Fruit fly (Drosophila melanogaster) whole organism, embryonic: ENCODE measurements around the gene TTLL4A.

ENCODE experiments used
- CG1602 ChIP-seq: fragments of 200-800 bp; sonication (Bioruptor generic); optimal IDR thresholded peaks from 3 replicates; lab custom pipeline; 2016; ENCODE audit warnings: missing biosample characterization, missing genetic modification characterization
- CG4424 ChIP-seq: fragments of 200-800 bp; sonication (Bioruptor generic); optimal IDR thresholded peaks from 3 replicates; lab custom pipeline; 2016; ENCODE audit warnings: missing biosample characterization, missing genetic modification characterization
- Opbp ChIP-seq: fragments of 200-800 bp; sonication (Bioruptor generic); IDR thresholded peaks from 3 replicates; pipeline ENCODE4 v1.3.6; 2022; ENCODE audit warnings: missing biosample characterization, missing genetic modification characterization; ENCODE audit not compliant: partially characterized antibody
- Rfx ChIP-seq: fragments of 200-800 bp; sonication (Bioruptor generic); IDR thresholded peaks from 2 replicates; pipeline ENCODE4 v1.3.6; 2022; ENCODE audit warnings: missing biosample characterization, missing genetic modification characterization
- cato ChIP-seq: fragments of 200-800 bp; sonication (Bioruptor generic); optimal IDR thresholded peaks from 2 replicates; lab custom pipeline; 2016; ENCODE audit warnings: missing biosample characterization, missing genetic modification characterization, borderline replicate concordance
- sc ChIP-seq, 3 experiments: fragments of >200 bp in 2 of 3; fragments of 200-800 bp in 1 of 3; sonication (Bioruptor generic) in 1 of 3; optimal IDR thresholded peaks; 2 replicates in 2 of 3; 3 replicates in 1 of 3; lab custom pipeline; 2017; ENCODE audit warnings: mild to moderate bottlenecking in 1 of 3, missing biosample characterization in 1 of 3, missing genetic modification characterization in 1 of 3, missing genetic modification reagents in 1 of 3
- sima ChIP-seq: fragments of 200-800 bp; sonication (Bioruptor generic); optimal IDR thresholded peaks from 2 replicates; lab custom pipeline; 2016; ENCODE audit warnings: missing biosample characterization, missing genetic modification characterization

DNA sequence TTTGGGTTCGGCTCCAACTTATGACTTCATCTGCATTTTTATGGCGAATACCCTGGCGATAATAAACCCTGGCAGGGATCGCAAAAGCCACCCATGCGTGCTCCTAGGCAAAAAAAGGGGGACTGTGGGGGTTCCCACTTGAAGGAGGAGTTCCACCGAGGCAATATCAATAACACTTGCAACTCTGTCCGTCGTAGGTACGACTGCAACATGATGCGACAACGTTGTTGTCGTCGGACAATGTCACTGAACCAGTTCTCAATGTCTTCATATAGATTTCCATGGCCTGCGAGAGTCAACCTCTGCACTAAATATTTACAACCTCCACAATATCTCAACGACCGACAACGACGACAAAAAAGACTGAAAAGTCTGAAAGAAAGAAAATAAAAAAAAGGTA, 38.0 kb downstream of the TTLL4A start:
- TF ChIP-seq sima (GFP tag; lab: Kevin White, UChicago) (no peak), Rfx (no peak), CG4424 (GFP tag; lab: Kevin White, UChicago) (no peak), cato (no peak), Opbp (GFP tag; lab: Robert Waterston, UW) (no peak), sc (optimal IDR thresholded peaks at IDR 0.05; lab: Kevin White, UChicago) (no peak), sc (GFP tag; optimal IDR thresholded peaks at IDR 0.05; lab: Kevin White, UChicago) (no peak), CG1602 (no peak)
